Worm (Caenorhabditis elegans) whole organism, midembryonic: ENCODE results near the gene str-83.

ENCODE experiments used
- T22C8.4 ChIP-seq: fragments of 200-800 bp; sonication (Bioruptor generic); IDR thresholded peaks from 2 replicates; pipeline ENCODE4 v1.3.6; 2022; ENCODE audit warnings: missing genetic modification characterization, missing compliant biosample characterization
- cog-1 ChIP-seq: sonication (generic microtip); optimal IDR thresholded peaks from 2 replicates; lab custom pipeline; 2016; ENCODE audit warnings: missing genetic modification characterization, missing compliant biosample characterization
- flt-1 ChIP-seq: fragments of 200-800 bp; sonication (Bioruptor generic); IDR thresholded peaks from 2 replicates; pipeline ENCODE4 v1.3.6; 2022; ENCODE audit warnings: missing genetic modification characterization, missing compliant biosample characterization
- klf-2 ChIP-seq: fragments of 200-800 bp; sonication (Bioruptor generic); conservative IDR thresholded peaks from 2 replicates; pipeline ENCODE4 v1.3.6; 2022; ENCODE audit warnings: missing genetic modification reagents, missing genetic modification characterization, missing compliant biosample characterization
- med-1 ChIP-seq: sonication (generic microtip); optimal IDR thresholded peaks from 2 replicates; lab custom pipeline; 2017; ENCODE audit warnings: missing genetic modification characterization, mild to moderate bottlenecking, missing compliant biosample characterization, antibody characterized with exemption, missing genetic modification reagents; ENCODE audit not compliant: insufficient read depth
- ref-1 ChIP-seq: fragments of 200-800 bp; sonication (Bioruptor generic); conservative IDR thresholded peaks from 2 replicates; pipeline ENCODE4 v1.3.6; 2022; ENCODE audit warnings: missing genetic modification reagents, missing genetic modification characterization, missing compliant biosample characterization
- tab-1 ChIP-seq: fragments of 200-800 bp; sonication (Bioruptor generic); IDR thresholded peaks from 2 replicates; pipeline ENCODE4 v1.3.6; 2022; ENCODE audit warnings: missing genetic modification characterization, missing compliant biosample characterization
- ztf-23 ChIP-seq: fragments of 200-800 bp; sonication (Bioruptor generic); IDR thresholded peaks from 2 replicates; pipeline ENCODE4 v1.3.6; 2022; ENCODE audit warnings: missing genetic modification reagents, missing genetic modification characterization, missing compliant biosample characterization
- ztf-29 ChIP-seq: fragments of 200-800 bp; sonication (Bioruptor generic); IDR thresholded peaks from 2 replicates; pipeline ENCODE4 v1.3.6; 2022; ENCODE audit warnings: missing genetic modification reagents, missing genetic modification characterization, missing compliant biosample characterization

str-83 gene

DNA sequence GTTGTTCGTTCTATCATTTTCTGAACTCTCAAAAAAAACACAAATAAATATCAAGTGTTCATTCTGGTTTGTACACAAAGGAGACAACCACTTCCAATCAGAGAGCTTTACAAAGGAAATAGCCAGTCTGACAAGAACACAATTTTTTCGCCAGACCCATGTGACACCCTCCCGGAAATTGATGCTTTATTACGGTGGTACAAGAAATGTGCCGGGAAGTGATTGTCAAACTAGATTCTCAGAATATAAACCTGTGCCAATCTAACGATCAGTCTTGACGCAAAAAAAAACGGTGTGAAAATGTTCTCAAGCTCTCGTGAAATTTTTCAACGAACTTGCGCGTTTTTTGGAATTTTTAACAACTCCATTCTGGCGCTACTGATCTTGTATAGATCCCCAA is 23.3 kb upstream of the str-83 start, which contains the start of gene str-247:
Gene str-247, plus strand, starts transcription at position 301 of the 400 bp plus-strand sequence.
- no peak for TF ChIP-seq ztf-23 (GFP tag; lab: Robert Waterston, UW)

DNA sequence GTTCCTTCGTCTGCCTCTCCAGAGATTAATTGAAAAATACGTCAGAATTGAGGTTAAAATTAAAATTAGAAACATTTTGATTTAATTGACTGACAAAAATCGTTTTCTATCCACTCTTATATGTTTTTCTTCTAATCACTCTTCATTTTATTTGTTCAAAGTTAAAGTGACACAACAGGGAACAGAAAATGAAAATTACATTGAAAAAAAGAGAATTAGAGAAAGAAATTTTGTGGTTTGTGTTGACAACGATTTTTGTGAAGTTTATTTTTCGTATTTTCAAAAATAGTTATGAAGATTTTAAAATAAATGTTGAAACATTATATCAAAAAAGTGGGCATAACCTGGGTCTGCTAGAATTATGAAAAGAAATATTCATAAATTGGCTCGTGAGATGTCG is 19.5 kb upstream of the str-83 start, which contains the start of gene cyp-34A5:
Gene cyp-34A5, minus strand, starts transcription at position 101 of the 400 bp plus-strand sequence.
- TF ChIP-seq tab-1 (GFP tag; lab: Robert Waterston, UW) (no peak), ztf-29 (no peak), ztf-23 (GFP tag; lab: Robert Waterston, UW) (no peak), T22C8.4 (GFP tag; lab: Robert Waterston, UW) (no peak), ref-1 (GFP tag; lab: Robert Waterston, UW) (no peak), klf-2 (no peak), med-1 (no peak), cog-1 (tag; lab: Kevin White, UChicago) (no peak), flt-1 (GFP tag; lab: Robert Waterston, UW) (no peak)

DNA sequence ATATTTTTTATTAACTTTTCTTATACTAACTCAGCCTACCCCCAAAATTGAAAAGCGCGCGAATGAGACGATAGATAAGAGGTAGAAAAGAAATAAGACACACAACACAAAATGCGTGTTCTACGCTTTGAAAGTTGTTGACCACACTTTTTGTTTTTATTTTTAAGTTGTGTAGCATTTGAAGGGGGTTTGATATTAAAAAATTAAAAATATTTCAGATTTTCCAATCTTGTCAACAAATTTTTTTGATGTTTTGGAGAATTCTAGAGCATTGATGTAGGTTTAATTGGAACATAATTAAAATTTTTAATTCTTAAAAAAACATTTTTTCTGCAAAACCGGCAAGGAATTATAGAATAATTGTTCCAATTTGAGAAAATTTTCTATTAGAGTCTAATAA is 15.8 kb upstream of the str-83 start, which contains the start of gene cyp-34A6:
Gene cyp-34A6, minus strand, starts transcription at position 101 of the 400 bp plus-strand sequence.
- no peak for TF ChIP-seq med-1

DNA sequence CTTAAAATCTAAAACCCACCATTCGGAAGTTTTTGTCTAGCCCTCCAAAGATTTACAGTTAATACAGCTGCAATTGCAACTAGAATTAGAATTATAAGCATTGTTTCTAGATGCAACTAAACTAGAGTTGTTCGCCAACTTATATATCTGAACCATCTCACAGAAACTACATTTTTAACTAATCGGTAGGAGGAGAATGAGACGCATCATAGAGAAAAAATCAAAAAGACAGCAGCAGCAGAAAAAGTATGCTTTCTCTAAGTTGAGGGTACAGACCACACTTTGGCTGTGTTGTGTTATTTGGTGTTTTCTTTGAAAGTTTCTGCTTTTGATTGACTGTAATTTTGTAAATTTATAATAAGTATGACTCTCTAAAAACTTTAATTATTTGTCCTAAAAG is 13.3 kb upstream of the str-83 start, which contains the start of gene cyp-34A7:
Gene cyp-34A7, minus strand, starts transcription at position 101 of the 400 bp plus-strand sequence.
- no peak for TF ChIP-seq cog-1 (tag; lab: Kevin White, UChicago)
- no peak for TF ChIP-seq ref-1 (GFP tag; lab: Robert Waterston, UW)
- TF ChIP-seq klf-2: no peak
- TF ChIP-seq ztf-23 (GFP tag; lab: Robert Waterston, UW): no peak
- TF ChIP-seq flt-1 (GFP tag; lab: Robert Waterston, UW): no peak

DNA sequence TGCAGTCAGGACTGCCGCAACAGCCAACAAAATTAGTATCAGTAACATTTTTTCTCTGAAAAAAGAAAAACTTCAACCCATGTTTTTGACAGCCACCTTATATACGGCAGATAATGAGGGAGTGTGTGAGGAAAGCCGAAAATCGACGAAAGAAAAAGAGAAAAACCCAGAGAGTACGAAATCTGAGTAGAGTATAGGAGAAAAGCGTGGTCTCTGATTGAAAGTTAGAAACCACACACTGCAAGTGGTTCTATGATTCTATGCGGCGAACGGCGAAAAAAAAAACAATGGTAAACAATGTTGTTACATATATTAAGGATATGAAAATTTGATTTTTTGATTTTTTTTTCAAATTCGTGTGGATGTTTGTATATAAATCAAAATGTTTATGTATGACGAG is 9.3 kb upstream of the str-83 start, which contains the start of gene cyp-34A8:
Gene cyp-34A8, minus strand, starts transcription at position 62 of the 400 bp plus-strand sequence.
- no peak for TF ChIP-seq ref-1 (GFP tag; lab: Robert Waterston, UW)
- TF ChIP-seq flt-1 (GFP tag; lab: Robert Waterston, UW): no peak
- no peak for TF ChIP-seq med-1
- no peak for TF ChIP-seq cog-1 (tag; lab: Kevin White, UChicago)
- TF ChIP-seq klf-2: no peak
- TF ChIP-seq ztf-29: no peak
- TF ChIP-seq ztf-23 (GFP tag; lab: Robert Waterston, UW): no peak
- no peak for TF ChIP-seq T22C8.4 (GFP tag; lab: Robert Waterston, UW)
- TF ChIP-seq tab-1 (GFP tag; lab: Robert Waterston, UW): no peak

DNA sequence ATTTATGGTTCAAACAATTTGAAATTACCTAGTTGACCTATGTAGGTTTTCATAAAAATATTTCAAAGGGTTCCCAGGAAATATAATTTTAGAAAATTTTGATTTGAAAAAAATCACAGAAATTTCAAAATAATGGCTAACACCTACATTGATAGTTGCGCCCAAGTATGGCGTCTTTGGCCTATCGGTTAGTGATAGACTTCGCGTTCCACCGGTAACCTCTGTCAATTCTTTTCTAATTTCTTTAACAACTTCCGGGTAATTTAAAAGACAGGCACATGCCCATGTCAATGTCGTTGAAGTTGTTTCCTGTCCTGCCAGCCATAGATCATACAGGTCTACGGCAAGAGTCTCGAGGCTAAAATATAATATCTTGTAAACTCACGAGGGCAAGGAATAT is 8.1 kb upstream of the str-83 start:
- TF ChIP-seq med-1 (no peak), ztf-23 (GFP tag; lab: Robert Waterston, UW) (no peak), tab-1 (GFP tag; lab: Robert Waterston, UW) (no peak), flt-1 (GFP tag; lab: Robert Waterston, UW) (no peak), cog-1 (tag; lab: Kevin White, UChicago) (no peak), ref-1 (GFP tag; lab: Robert Waterston, UW) (no peak), ztf-29 (no peak), T22C8.4 (GFP tag; lab: Robert Waterston, UW) (no peak), klf-2 (no peak)

DNA sequence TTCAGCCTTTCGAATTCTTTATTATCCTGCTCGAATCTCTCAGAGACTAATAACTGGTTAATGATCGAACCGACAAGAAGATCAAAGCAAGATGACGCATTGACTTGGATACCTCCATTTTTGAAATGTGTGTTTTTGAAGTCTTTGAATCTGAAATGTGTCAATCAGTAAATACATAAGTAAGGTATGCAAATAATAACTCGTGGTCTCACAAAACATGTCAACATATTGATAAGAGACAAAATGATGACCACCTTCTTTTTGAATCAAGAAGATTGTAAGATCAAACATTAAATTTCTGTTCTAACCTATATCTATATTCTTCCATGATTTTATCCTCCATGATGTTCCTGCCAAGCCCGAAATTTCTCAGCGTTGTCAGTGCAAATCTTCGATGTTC is 7.4 kb upstream of the str-83 start:
- TF ChIP-seq med-1 (no peak), klf-2 (no peak), cog-1 (tag; lab: Kevin White, UChicago) (no peak), ztf-29 (no peak), T22C8.4 (GFP tag; lab: Robert Waterston, UW) (no peak), ref-1 (GFP tag; lab: Robert Waterston, UW) (no peak), flt-1 (GFP tag; lab: Robert Waterston, UW) (no peak), tab-1 (GFP tag; lab: Robert Waterston, UW) (no peak), ztf-23 (GFP tag; lab: Robert Waterston, UW) (no peak)

DNA sequence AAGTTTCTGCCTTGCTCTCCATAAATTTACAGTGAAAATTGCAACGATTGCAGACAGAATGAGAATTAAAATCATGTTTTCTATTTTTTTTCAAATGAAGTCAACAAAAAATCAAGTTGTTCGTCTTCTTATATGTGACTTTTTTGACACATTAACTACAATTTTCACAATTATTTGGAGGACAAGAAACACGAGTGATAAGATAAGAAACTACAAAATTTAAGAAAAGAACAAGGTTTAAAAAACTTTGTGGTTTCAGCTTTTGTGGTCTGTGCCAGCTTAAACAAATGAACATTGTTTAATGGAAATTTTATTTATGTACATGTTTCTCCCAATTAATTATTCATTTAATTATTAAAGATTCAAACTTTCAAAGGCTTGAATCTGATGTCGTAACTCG is 6.7 kb upstream of the str-83 start, which contains the start of gene cyp-34A9:
Gene cyp-34A9, minus strand, starts transcription at position 131 of the 400 bp plus-strand sequence.
- TF ChIP-seq T22C8.4 (GFP tag; lab: Robert Waterston, UW): no peak
- no peak for TF ChIP-seq klf-2
- no peak for TF ChIP-seq flt-1 (GFP tag; lab: Robert Waterston, UW)
- no peak for TF ChIP-seq ztf-23 (GFP tag; lab: Robert Waterston, UW)
- TF ChIP-seq tab-1 (GFP tag; lab: Robert Waterston, UW): no peak
- no peak for TF ChIP-seq cog-1 (tag; lab: Kevin White, UChicago)

DNA sequence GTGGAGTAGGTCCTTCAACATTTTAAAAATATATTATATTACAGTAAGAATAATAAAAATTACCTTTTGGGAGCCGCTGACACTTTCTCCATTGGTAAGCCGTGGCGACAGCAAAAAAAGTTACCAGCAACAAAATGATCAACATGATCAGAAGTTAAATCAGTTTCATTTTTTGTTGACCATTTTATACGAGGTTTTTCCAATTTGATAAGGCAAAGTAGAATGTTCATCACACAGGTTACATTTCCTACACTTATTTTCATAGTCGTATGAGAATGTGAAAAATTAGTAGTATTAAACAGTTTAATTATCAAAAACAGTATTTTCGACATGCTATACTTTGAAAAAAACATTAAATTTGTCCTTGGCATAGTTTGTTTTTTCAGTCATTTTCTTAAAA is 4.2 kb upstream of the str-83 start, which contains the start of gene cyp-34A10:
Gene cyp-34A10, minus strand, starts transcription at position 146 of the 400 bp plus-strand sequence.
- no peak for TF ChIP-seq med-1
- TF ChIP-seq ztf-23 (GFP tag; lab: Robert Waterston, UW): no peak
- no peak for TF ChIP-seq tab-1 (GFP tag; lab: Robert Waterston, UW)
- no peak for TF ChIP-seq ztf-29
- no peak for TF ChIP-seq cog-1 (tag; lab: Kevin White, UChicago)
- no peak for TF ChIP-seq ref-1 (GFP tag; lab: Robert Waterston, UW)
- no peak for TF ChIP-seq T22C8.4 (GFP tag; lab: Robert Waterston, UW)
- no peak for TF ChIP-seq klf-2
- no peak for TF ChIP-seq flt-1 (GFP tag; lab: Robert Waterston, UW)

DNA sequence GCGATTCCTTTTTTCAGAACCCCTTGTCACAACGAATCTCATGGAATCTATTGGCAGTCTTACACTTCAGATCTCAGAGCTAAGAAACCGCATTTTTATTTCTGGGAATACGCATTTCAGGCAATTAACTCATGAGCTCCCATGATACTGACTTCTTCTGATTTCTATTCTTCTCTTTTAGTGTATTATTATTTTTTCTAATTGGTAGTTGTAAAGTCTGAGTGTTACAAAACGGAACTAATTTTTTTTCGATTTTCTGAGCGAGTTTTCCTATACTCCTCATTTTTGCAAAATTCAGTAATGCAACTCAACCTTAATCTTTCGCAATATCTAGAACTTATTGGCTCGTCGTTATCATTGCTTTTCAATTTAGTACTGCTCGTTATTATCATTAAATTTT is 2.7 kb upstream of the str-83 start, which contains the start of gene str-82:
Gene str-82, plus strand, starts transcription at position 301 of the 400 bp plus-strand sequence.
- TF ChIP-seq med-1 (no peak), T22C8.4 (GFP tag; lab: Robert Waterston, UW) (no peak), tab-1 (GFP tag; lab: Robert Waterston, UW) (no peak), klf-2 (no peak), ref-1 (GFP tag; lab: Robert Waterston, UW) (no peak), ztf-23 (GFP tag; lab: Robert Waterston, UW) (no peak), ztf-29 (no peak), cog-1 (tag; lab: Kevin White, UChicago) (no peak), flt-1 (GFP tag; lab: Robert Waterston, UW) (no peak)
